Worm (Caenorhabditis elegans): Measurements from ENCODE around the gene srx-116.

ce11 chrV:12658142-12658541 is 12.6 kb upstream of the srx-116 start, which contains the start of gene W05B10.6:
- no peak for TF ChIP-seq dao-5 (tag; optimal IDR thresholded peaks at IDR 0.05)
- TF ChIP-seq him-1 (tag; optimal IDR thresholded peaks at IDR 0.05): no peak

Measured in whole organism, L4/young adult.